Worm (Caenorhabditis elegans) whole organism, late embryonic: ENCODE data around the gene C06E2.1.

Experiments
- T23F11.4 ChIP-seq: fragments of 200-800 bp; sonication (Bioruptor generic); optimal IDR thresholded peaks from 2 replicates; lab custom pipeline; 2018; ENCODE audit warnings: mild to moderate bottlenecking, missing genetic modification characterization, missing compliant biosample characterization
- Y22D7AL.16 ChIP-seq: sonication (generic microtip); optimal IDR thresholded peaks from 2 replicates; lab custom pipeline; 2016; ENCODE audit warnings: missing genetic modification characterization, missing compliant biosample characterization
- ahr-1 ChIP-seq: sonication (generic microtip); optimal IDR thresholded peaks from 2 replicates; lab custom pipeline; 2016; ENCODE audit warnings: missing genetic modification characterization, missing compliant biosample characterization
- dmd-4 ChIP-seq: sonication (generic microtip); optimal IDR thresholded peaks from 2 replicates; lab custom pipeline; 2016; ENCODE audit warnings: borderline replicate concordance, missing genetic modification characterization, missing compliant biosample characterization
- hlh-13 ChIP-seq: fragments of 200-800 bp; sonication (Bioruptor generic); optimal IDR thresholded peaks from 2 replicates; lab custom pipeline; 2018; ENCODE audit warnings: mild to moderate bottlenecking, missing genetic modification characterization, missing compliant biosample characterization
- nfya-1 ChIP-seq: sonication (generic microtip); optimal IDR thresholded peaks from 2 replicates; lab custom pipeline; 2017; ENCODE audit warnings: missing genetic modification characterization, mild to moderate bottlenecking, missing compliant biosample characterization, antibody characterized with exemption, moderate library complexity
- pag-3 ChIP-seq: sonication (generic microtip); optimal IDR thresholded peaks from 2 replicates; lab custom pipeline; 2016; ENCODE audit warnings: missing compliant biosample characterization, missing genetic modification characterization, borderline replicate concordance
- pax-1 ChIP-seq: fragments of 150-350 bp; optimal IDR thresholded peaks from 2 replicates; lab custom pipeline; 2014; ENCODE audit warnings: missing biosample characterization, missing genetic modification characterization
- pqm-1 ChIP-seq: sonication (generic microtip); optimal IDR thresholded peaks from 2 replicates; lab custom pipeline; 2016; ENCODE audit warnings: missing genetic modification characterization, missing compliant biosample characterization
- pros-1 ChIP-seq: fragments of 150-350 bp; optimal IDR thresholded peaks from 2 replicates; lab custom pipeline; 2014; ENCODE audit warnings: missing biosample characterization, missing genetic modification reagents, missing genetic modification characterization
- ref-2 ChIP-seq: sonication (generic microtip); optimal IDR thresholded peaks from 2 replicates; lab custom pipeline; 2016; ENCODE audit warnings: missing genetic modification characterization, missing compliant biosample characterization
- sdc-2 ChIP-seq: sonication (generic microtip); optimal IDR thresholded peaks from 2 replicates; lab custom pipeline; 2016; ENCODE audit warnings: missing genotype, missing genetic modification characterization, missing compliant biosample characterization
- sox-4 ChIP-seq: sonication (generic microtip); optimal IDR thresholded peaks from 2 replicates; lab custom pipeline; 2017; ENCODE audit warnings: mild to moderate bottlenecking, missing genetic modification characterization, inconsistent platforms, missing compliant biosample characterization

ce11 chrX:8892808-8893207 is 18.2 kb upstream of the C06E2.1 start, which contains the start of gene C13E3.1:
- no peak for TF ChIP-seq pqm-1 (tag; lab: Kevin White, UChicago)
- TF ChIP-seq sdc-2 (tag; lab: Kevin White, UChicago) = no peak
- TF ChIP-seq pag-3 (tag; lab: Kevin White, UChicago) = no peak
- TF ChIP-seq hlh-13 (GFP tag; lab: Kevin White, UChicago) = no peak
- no peak for TF ChIP-seq ahr-1 (tag; lab: Kevin White, UChicago)
- TF ChIP-seq sox-4 (tag; lab: Kevin White, UChicago) = no peak
- no peak for TF ChIP-seq pros-1
- no peak for TF ChIP-seq T23F11.4
- no peak for TF ChIP-seq dmd-4 (tag; lab: Kevin White, UChicago)
- TF ChIP-seq nfya-1 = no peak
- TF ChIP-seq ref-2 (tag; lab: Kevin White, UChicago) = no peak
- TF ChIP-seq pax-1 (tag; lab: Kevin White, UChicago) = no peak
- TF ChIP-seq Y22D7AL.16 = no peak
